Worm (Caenorhabditis elegans) whole organism, late embryonic: Measurements from ENCODE around the gene ell-1.

Source experiments
- C08G9.2 ChIP-seq: sonication (generic microtip); optimal IDR thresholded peaks from 2 replicates; lab custom pipeline; 2016; ENCODE audit warnings: mild to moderate bottlenecking, missing genetic modification characterization, moderate library complexity, missing compliant biosample characterization
- K02D7.2 ChIP-seq: sonication (generic microtip); optimal IDR thresholded peaks from 2 replicates; lab custom pipeline; 2017; ENCODE audit warnings: mild to moderate bottlenecking, missing genetic modification characterization, missing compliant biosample characterization
- K09A11.1 ChIP-seq: sonication (generic microtip); optimal IDR thresholded peaks from 2 replicates; lab custom pipeline; 2017; ENCODE audit warnings: antibody characterized with exemption, mild to moderate bottlenecking, missing genetic modification characterization, missing compliant biosample characterization; ENCODE audit not compliant: insufficient read depth
- T23F11.4 ChIP-seq: fragments of 200-800 bp; sonication (Bioruptor generic); optimal IDR thresholded peaks from 2 replicates; lab custom pipeline; 2018; ENCODE audit warnings: mild to moderate bottlenecking, missing genetic modification characterization, missing compliant biosample characterization
- ama-1 ChIP-seq: fragments of 150-350 bp; optimal IDR thresholded peaks from 2 replicates; lab custom pipeline; 2014
- ceh-14 ChIP-seq: sonication (generic microtip); optimal IDR thresholded peaks from 2 replicates; lab custom pipeline; 2016; ENCODE audit warnings: missing genotype, missing genetic modification characterization, missing compliant biosample characterization
- ceh-18 ChIP-seq: sonication (generic microtip); optimal IDR thresholded peaks from 2 replicates; lab custom pipeline; 2016; ENCODE audit warnings: missing genetic modification characterization, missing compliant biosample characterization
- ceh-19 ChIP-seq: fragments of 200-800 bp; sonication (Bioruptor generic); optimal IDR thresholded peaks from 2 replicates; lab custom pipeline; 2018; ENCODE audit warnings: mild to moderate bottlenecking, missing genetic modification characterization, missing compliant biosample characterization
- ceh-22 ChIP-seq: sonication (generic microtip); optimal IDR thresholded peaks from 2 replicates; lab custom pipeline; 2017; ENCODE audit warnings: missing biosample characterization, missing genetic modification characterization
- ceh-24 ChIP-seq: sonication (generic microtip); optimal IDR thresholded peaks from 2 replicates; lab custom pipeline; 2016; ENCODE audit warnings: mild to moderate bottlenecking, missing genetic modification characterization, missing compliant biosample characterization
- ceh-31 ChIP-seq: sonication (generic microtip); optimal IDR thresholded peaks from 2 replicates; lab custom pipeline; 2016; ENCODE audit warnings: missing genetic modification characterization, missing compliant biosample characterization
- ceh-48 ChIP-seq: sonication (generic microtip); optimal IDR thresholded peaks from 2 replicates; lab custom pipeline; 2016; ENCODE audit warnings: missing genetic modification characterization, inconsistent platforms, missing compliant biosample characterization
- ceh-6 ChIP-seq: fragments of 200-800 bp; sonication (Bioruptor generic); optimal IDR thresholded peaks from 2 replicates; lab custom pipeline; 2018; ENCODE audit warnings: mild to moderate bottlenecking, missing genetic modification characterization, missing compliant biosample characterization
- ceh-9 ChIP-seq: sonication (generic microtip); optimal IDR thresholded peaks from 2 replicates; lab custom pipeline; 2016; ENCODE audit warnings: mild to moderate bottlenecking, missing genetic modification characterization, inconsistent platforms, missing compliant biosample characterization
- dve-1 ChIP-seq: sonication (generic microtip); optimal IDR thresholded peaks from 2 replicates; lab custom pipeline; 2017; ENCODE audit warnings: antibody characterized with exemption, mild to moderate bottlenecking, missing genetic modification characterization, missing compliant biosample characterization
- elt-4 ChIP-seq: sonication (generic microtip); optimal IDR thresholded peaks from 2 replicates; lab custom pipeline; 2016; ENCODE audit warnings: missing genetic modification characterization, missing compliant biosample characterization
- ets-4 ChIP-seq: sonication (generic microtip); optimal IDR thresholded peaks from 2 replicates; lab custom pipeline; 2016; ENCODE audit warnings: missing genetic modification characterization, missing compliant biosample characterization
- fax-1 ChIP-seq: sonication (generic microtip); optimal IDR thresholded peaks from 2 replicates; lab custom pipeline; 2016; ENCODE audit warnings: missing genotype, missing genetic modification characterization, missing compliant biosample characterization
- gmeb-2 ChIP-seq: sonication (generic microtip); optimal IDR thresholded peaks from 2 replicates; lab custom pipeline; 2016; ENCODE audit warnings: missing genetic modification characterization, inconsistent platforms, missing compliant biosample characterization
- hlh-15 ChIP-seq: sonication (generic microtip); optimal IDR thresholded peaks from 2 replicates; lab custom pipeline; 2016; ENCODE audit warnings: missing genetic modification characterization, missing compliant biosample characterization
- hlh-6 ChIP-seq: sonication (generic microtip); optimal IDR thresholded peaks from 2 replicates; lab custom pipeline; 2016; ENCODE audit warnings: missing genotype, missing genetic modification characterization, missing compliant biosample characterization
- hlh-8 ChIP-seq: sonication (generic microtip); optimal IDR thresholded peaks from 2 replicates; lab custom pipeline; 2016; ENCODE audit warnings: missing genotype, missing genetic modification characterization, missing compliant biosample characterization
- lin-11 ChIP-seq: fragments of 200-800 bp; sonication (Bioruptor generic); optimal IDR thresholded peaks from 2 replicates; lab custom pipeline; 2018; ENCODE audit warnings: mild to moderate bottlenecking, missing genetic modification characterization, missing compliant biosample characterization
- madf-2 ChIP-seq: sonication (generic microtip); optimal IDR thresholded peaks from 2 replicates; lab custom pipeline; 2017; ENCODE audit warnings: missing genetic modification characterization, missing compliant biosample characterization
- mec-3 ChIP-seq: sonication (generic microtip); optimal IDR thresholded peaks from 2 replicates; lab custom pipeline; 2016; ENCODE audit warnings: borderline replicate concordance, missing genetic modification characterization, missing compliant biosample characterization
- nfya-1 ChIP-seq: sonication (generic microtip); optimal IDR thresholded peaks from 2 replicates; lab custom pipeline; 2017; ENCODE audit warnings: missing genetic modification characterization, mild to moderate bottlenecking, missing compliant biosample characterization, antibody characterized with exemption, moderate library complexity
- npax-4 ChIP-seq: sonication (generic microtip); optimal IDR thresholded peaks from 2 replicates; lab custom pipeline; 2016; ENCODE audit warnings: missing genetic modification characterization, missing compliant biosample characterization
- pax-1 ChIP-seq: fragments of 150-350 bp; optimal IDR thresholded peaks from 2 replicates; lab custom pipeline; 2014; ENCODE audit warnings: missing biosample characterization, missing genetic modification characterization
- pha-4 ChIP-seq: fragments of 150-350 bp; optimal IDR thresholded peaks from 2 replicates; lab custom pipeline; 2018; ENCODE audit warnings: missing biosample characterization, missing genetic modification reagents, missing genetic modification characterization
- pros-1 ChIP-seq: fragments of 150-350 bp; optimal IDR thresholded peaks from 2 replicates; lab custom pipeline; 2014; ENCODE audit warnings: missing biosample characterization, missing genetic modification reagents, missing genetic modification characterization
- ref-2 ChIP-seq: sonication (generic microtip); optimal IDR thresholded peaks from 2 replicates; lab custom pipeline; 2016; ENCODE audit warnings: missing genetic modification characterization, missing compliant biosample characterization
- sdc-2 ChIP-seq: sonication (generic microtip); optimal IDR thresholded peaks from 2 replicates; lab custom pipeline; 2016; ENCODE audit warnings: missing genotype, missing genetic modification characterization, missing compliant biosample characterization
- sox-4 ChIP-seq: sonication (generic microtip); optimal IDR thresholded peaks from 2 replicates; lab custom pipeline; 2017; ENCODE audit warnings: mild to moderate bottlenecking, missing genetic modification characterization, inconsistent platforms, missing compliant biosample characterization
- tbx-2 ChIP-seq: sonication (generic microtip); optimal IDR thresholded peaks from 2 replicates; lab custom pipeline; 2016; ENCODE audit warnings: missing genetic modification characterization, missing compliant biosample characterization
- tbx-7 ChIP-seq: sonication (generic microtip); optimal IDR thresholded peaks from 2 replicates; lab custom pipeline; 2016; ENCODE audit warnings: missing genotype, missing genetic modification characterization, missing compliant biosample characterization
- unc-3 ChIP-seq, 2 experiments: fragments of 200-800 bp in 1 of 2; sonication (Bioruptor generic) in 1 of 2; sonication (generic microtip) in 1 of 2; conservative IDR thresholded peaks in 1 of 2; optimal IDR thresholded peaks in 1 of 2; 2 replicates each; pipeline versions ENCODE4 v1.3.6 to Lab custom; 2016 to 2022; ENCODE audit warnings: missing compliant biosample characterization in 2 of 2, missing genetic modification characterization in 2 of 2, missing genetic modification reagents in 1 of 2
- unc-42 ChIP-seq: sonication (generic microtip); optimal IDR thresholded peaks from 2 replicates; lab custom pipeline; 2016; ENCODE audit warnings: missing genotype, missing genetic modification characterization, missing compliant biosample characterization
- zip-5 ChIP-seq: sonication (generic microtip); optimal IDR thresholded peaks from 2 replicates; lab custom pipeline; 2016; ENCODE audit warnings: missing genetic modification characterization, missing compliant biosample characterization
- ztf-16 ChIP-seq: sonication (generic microtip); optimal IDR thresholded peaks from 2 replicates; lab custom pipeline; 2017; ENCODE audit warnings: missing genetic modification characterization, missing compliant biosample characterization

Gene ell-1

DNA sequence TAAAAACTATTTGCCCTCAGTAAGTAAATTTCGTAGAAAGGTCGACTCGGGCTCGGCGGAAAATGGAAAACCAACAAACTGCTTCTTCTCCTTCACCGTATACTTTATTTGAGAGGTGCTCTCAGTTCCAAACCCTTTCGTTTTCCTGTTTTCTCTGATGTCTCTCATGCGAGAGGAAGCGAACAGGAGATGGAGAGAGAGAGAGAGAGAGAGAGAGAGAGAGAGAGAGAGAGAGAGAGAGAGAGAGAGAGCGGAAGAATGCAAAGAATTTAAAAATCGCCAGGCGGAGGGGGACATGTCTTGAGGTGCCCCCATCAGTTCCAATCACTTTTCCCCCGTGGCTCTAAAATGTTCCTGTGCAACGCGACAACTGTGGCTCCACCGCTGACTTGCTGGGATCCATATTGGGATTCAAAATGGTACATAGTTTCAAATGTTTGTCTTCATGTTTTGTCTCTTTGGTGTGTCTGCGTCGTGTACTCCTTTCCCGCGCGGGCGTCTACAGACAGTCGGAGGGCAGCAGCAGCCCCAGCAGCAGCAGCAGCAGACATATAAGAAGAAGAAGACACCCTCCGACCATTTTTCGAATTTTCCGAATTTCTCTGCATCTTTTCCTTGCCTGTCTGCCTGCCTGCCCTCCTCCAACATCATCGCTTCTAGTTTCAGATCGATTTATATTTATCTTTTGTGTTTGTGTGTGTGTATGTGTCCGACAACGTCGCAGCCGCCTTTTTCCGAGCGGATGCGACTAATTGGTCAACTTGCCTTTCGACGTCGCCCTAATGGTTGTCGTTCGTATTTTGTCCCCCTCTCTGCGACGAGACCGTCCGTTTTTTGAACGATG is 60.3 kb downstream of the ell-1 start, which contains the start of gene R08C7.11:
Gene R08C7.11, minus strand, starts transcription at position 608 of the 844 bp plus-strand sequence.
- peak; percentile 50 for TF ChIP-seq sdc-2 (tag; lab: Kevin White, UChicago)
- TF ChIP-seq ceh-31 (tag; lab: Kevin White, UChicago) = no peak
- TF ChIP-seq fax-1 (tag; lab: Kevin White, UChicago) = no peak
- peak; percentile 30 for TF ChIP-seq ceh-18
- no peak for TF ChIP-seq tbx-7 (tag; lab: Kevin White, UChicago)
- no peak for TF ChIP-seq ztf-16 (tag; lab: Kevin White, UChicago)
- TF ChIP-seq pha-4 (tag; lab: Kevin White, UChicago) = no peak
- no peak for TF ChIP-seq K02D7.2 (tag; lab: Kevin White, UChicago)
- TF ChIP-seq pax-1 (tag; lab: Kevin White, UChicago) = no peak
- peak; percentile 17 for TF ChIP-seq ceh-6 (GFP tag; lab: Kevin White, UChicago)
- no peak for TF ChIP-seq ets-4 (tag; lab: Kevin White, UChicago)
- TF ChIP-seq ceh-24 (tag; lab: Kevin White, UChicago) = no peak
- no peak for TF ChIP-seq ref-2
- TF ChIP-seq zip-5 (tag; lab: Kevin White, UChicago) = no peak
- no peak for TF ChIP-seq sox-4
- TF ChIP-seq nfya-1 (tag; lab: Kevin White, UChicago) = peak; percentile 16

DNA sequence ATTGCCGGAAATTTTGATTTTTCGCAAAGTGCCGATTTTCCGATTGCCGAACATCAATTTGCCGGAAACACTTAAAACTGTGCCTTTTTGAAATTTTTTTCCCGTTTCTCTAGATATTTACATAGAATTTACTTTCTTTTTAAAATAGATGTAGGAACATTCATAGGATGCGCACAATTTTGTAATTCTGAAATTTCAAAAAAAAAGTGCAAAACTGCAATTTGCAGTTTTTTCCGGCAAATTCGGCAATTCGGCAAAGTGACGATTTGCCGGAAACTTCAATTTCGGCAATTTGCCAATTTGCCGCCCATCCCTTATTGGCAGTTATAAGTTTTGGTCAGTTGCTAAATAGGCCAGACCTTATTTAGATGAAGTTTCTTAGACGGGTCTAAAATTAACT is 62.4 kb downstream of the ell-1 start:
- TF ChIP-seq K02D7.2 (tag; lab: Kevin White, UChicago) = no peak
- no peak for TF ChIP-seq hlh-15 (tag; lab: Kevin White, UChicago)
- TF ChIP-seq elt-4 (tag; lab: Kevin White, UChicago) = no peak
- no peak for TF ChIP-seq pros-1
- TF ChIP-seq C08G9.2 = no peak

ce11 chrIV:4459342-4459741 is 65.1 kb downstream of the ell-1 start:
- TF ChIP-seq unc-42 (tag; lab: Kevin White, UChicago) = no peak
- TF ChIP-seq unc-3 (GFP tag; conservative IDR thresholded peaks at IDR 0.05; lab: Robert Waterston, UW) = no peak
- TF ChIP-seq unc-3 (tag; optimal IDR thresholded peaks at IDR 0.05; lab: Kevin White, UChicago) = no peak
- no peak for TF ChIP-seq ceh-24 (tag; lab: Kevin White, UChicago)
- no peak for TF ChIP-seq gmeb-2 (tag; lab: Kevin White, UChicago)
- TF ChIP-seq tbx-2 (tag; lab: Kevin White, UChicago) = no peak
- no peak for TF ChIP-seq hlh-6 (tag; lab: Kevin White, UChicago)
- no peak for TF ChIP-seq T23F11.4
- TF ChIP-seq pros-1 = no peak
- TF ChIP-seq K09A11.1 = no peak
- TF ChIP-seq mec-3 = no peak
- no peak for TF ChIP-seq K02D7.2 (tag; lab: Kevin White, UChicago)
- TF ChIP-seq dve-1 = no peak
- no peak for TF ChIP-seq hlh-8 (tag; lab: Kevin White, UChicago)
- TF ChIP-seq ceh-14 (tag; lab: Kevin White, UChicago) = no peak
- TF ChIP-seq ceh-19 (GFP tag; lab: Kevin White, UChicago) = no peak
- TF ChIP-seq sdc-2 (tag; lab: Kevin White, UChicago) = no peak
- no peak for TF ChIP-seq npax-4 (tag; lab: Kevin White, UChicago)
- TF ChIP-seq ama-1 (lab: Kevin White, UChicago) = no peak
- no peak for TF ChIP-seq ztf-16 (tag; lab: Kevin White, UChicago)

DNA sequence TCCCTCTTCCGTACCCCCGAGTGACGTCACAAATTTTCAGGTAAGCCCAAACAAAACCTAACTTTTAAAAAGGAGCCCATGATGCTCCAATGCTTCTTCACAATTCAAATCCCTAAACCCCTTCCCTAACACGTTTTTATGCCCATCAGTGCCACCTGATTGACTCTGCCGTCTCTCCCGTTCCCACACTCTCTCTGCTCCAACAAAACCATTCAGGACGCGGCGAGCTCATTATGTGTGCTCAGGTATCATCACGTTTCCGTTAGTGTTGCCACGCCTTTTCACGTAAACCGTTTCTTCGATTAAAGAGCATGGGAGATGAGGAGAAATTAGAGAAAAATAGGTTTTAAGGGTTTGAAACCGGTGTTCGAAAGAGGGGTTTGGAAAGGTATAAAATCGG is 68.9 kb downstream of the ell-1 start, which contains the start of gene M01H9.2:
Gene M01H9.2, minus strand, starts transcription at position 101 of the 400 bp plus-strand sequence.
- TF ChIP-seq madf-2 (tag; lab: Kevin White, UChicago) = no peak
- TF ChIP-seq lin-11 (tag; lab: Kevin White, UChicago) = no peak
- no peak for TF ChIP-seq npax-4 (tag; lab: Kevin White, UChicago)
- TF ChIP-seq ceh-48 (tag; lab: Kevin White, UChicago) = no peak
- TF ChIP-seq ceh-22 = no peak
- no peak for TF ChIP-seq hlh-15 (tag; lab: Kevin White, UChicago)
- no peak for TF ChIP-seq ceh-9 (tag; lab: Kevin White, UChicago)
